Worm (Caenorhabditis elegans): ENCODE measurements around the gene asp-8.

- TF ChIP-seq pha-4 (tag; optimal IDR thresholded peaks at IDR 0.05) (no peak), unc-62 (GFP tag; optimal IDR thresholded peaks at IDR 0.05) (no peak), nhr-25 (tag; optimal IDR thresholded peaks at IDR 0.05) (no peak), mdl-1 (tag; optimal IDR thresholded peaks at IDR 0.05) (no peak), nhr-77 (tag; optimal IDR thresholded peaks at IDR 0.05) (no peak), aly-2 (tag; optimal IDR thresholded peaks at IDR 0.05) (no peak)
These were observed 6.4 kb upstream of the asp-8 start for ce11 chrV:3017930-3018329.
